Worm (Caenorhabditis elegans) whole organism, early embryonic: ENCODE data around the gene spp-12.

Experiments used
- B0310.2 ChIP-seq: sonication (generic microtip); optimal IDR thresholded peaks from 2 replicates; lab custom pipeline; 2016; ENCODE audit warnings: mild to moderate bottlenecking, missing genetic modification characterization, missing compliant biosample characterization
- ama-1 ChIP-seq: fragments of 150-350 bp; optimal IDR thresholded peaks from 2 replicates; lab custom pipeline; 2014
- ceh-13 ChIP-seq: fragments of 200-800 bp; sonication (Bioruptor generic); optimal IDR thresholded peaks from 2 replicates; lab custom pipeline; 2018; ENCODE audit warnings: mild to moderate bottlenecking, missing genetic modification characterization, missing compliant biosample characterization
- ets-7 ChIP-seq: sonication (generic microtip); optimal IDR thresholded peaks from 2 replicates; lab custom pipeline; 2016; ENCODE audit warnings: missing genotype, missing genetic modification characterization, missing compliant biosample characterization
- flt-1 ChIP-seq: fragments of 200-800 bp; sonication (Bioruptor generic); IDR thresholded peaks from 2 replicates; pipeline ENCODE4 v1.3.6; 2022; ENCODE audit warnings: missing genetic modification characterization, missing compliant biosample characterization
- hmg-4 ChIP-seq: fragments of 200-800 bp; sonication (Bioruptor generic); optimal IDR thresholded peaks from 2 replicates; lab custom pipeline; 2018; ENCODE audit warnings: mild to moderate bottlenecking, missing genetic modification characterization, missing compliant biosample characterization
- scrt-1 ChIP-seq: fragments of 200-800 bp; sonication (Bioruptor generic); IDR thresholded peaks from 2 replicates; pipeline ENCODE4 v1.3.6; 2022; ENCODE audit warnings: missing genetic modification characterization, missing compliant biosample characterization
- sea-1 ChIP-seq: fragments of 200-800 bp; sonication (Bioruptor generic); conservative IDR thresholded peaks from 2 replicates; pipeline ENCODE4 v1.3.6; 2022; ENCODE audit warnings: missing genetic modification characterization, missing compliant biosample characterization

- TF ChIP-seq ets-7 (tag; lab: Kevin White, UChicago) = no peak
- no peak for TF ChIP-seq hmg-4 (GFP tag; lab: Kevin White, UChicago)
- TF ChIP-seq B0310.2 = no peak
- no peak for TF ChIP-seq ama-1
- TF ChIP-seq ceh-13 (GFP tag; lab: Kevin White, UChicago) = no peak
- TF ChIP-seq scrt-1 (GFP tag; lab: Robert Waterston, UW) = no peak
- no peak for TF ChIP-seq flt-1 (GFP tag; lab: Robert Waterston, UW)
- no peak for TF ChIP-seq sea-1
Measured at ce11 chrV:13899213-13899612, 9.6 kb downstream of the spp-12 start, which contains the start of gene oac-3.
